Fruit fly (Drosophila melanogaster): ENCODE results near the gene CG18596.

DNA sequence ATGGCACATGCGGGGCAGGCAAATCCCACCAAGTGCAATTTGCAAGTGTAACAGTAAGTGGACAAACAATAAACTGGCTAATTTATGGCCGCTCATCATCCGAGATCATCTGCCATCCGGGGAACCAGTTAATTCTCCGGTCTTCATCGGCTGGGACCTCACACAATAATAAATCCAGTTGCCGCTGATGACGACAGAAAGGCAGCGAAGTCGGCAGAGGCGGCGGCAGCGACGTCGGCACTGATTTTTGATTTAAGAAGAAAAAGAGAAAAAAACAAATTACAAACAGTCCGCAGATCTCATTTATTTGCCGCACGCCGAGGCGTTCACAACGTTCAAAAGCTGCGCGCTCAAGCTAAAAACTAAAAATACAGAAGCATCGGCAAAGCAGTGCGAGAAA lies 26.6 kb downstream of the CG18596 start, which contains the start of gene CG13856:
- no peak for TF ChIP-seq Dll (optimal IDR thresholded peaks at IDR 0.05)
- TF ChIP-seq psq (optimal IDR thresholded peaks at IDR 0.05), result no peak
- no peak for TF ChIP-seq CG8478 (optimal IDR thresholded peaks at IDR 0.05)
- TF ChIP-seq pan (optimal IDR thresholded peaks at IDR 0.05), result no peak
- TF ChIP-seq EcR (GFP tag; optimal IDR thresholded peaks at IDR 0.05), result no peak
